Fruit fly (Drosophila melanogaster): Measurements from ENCODE around the gene gskt.

Gene gskt

DNA sequence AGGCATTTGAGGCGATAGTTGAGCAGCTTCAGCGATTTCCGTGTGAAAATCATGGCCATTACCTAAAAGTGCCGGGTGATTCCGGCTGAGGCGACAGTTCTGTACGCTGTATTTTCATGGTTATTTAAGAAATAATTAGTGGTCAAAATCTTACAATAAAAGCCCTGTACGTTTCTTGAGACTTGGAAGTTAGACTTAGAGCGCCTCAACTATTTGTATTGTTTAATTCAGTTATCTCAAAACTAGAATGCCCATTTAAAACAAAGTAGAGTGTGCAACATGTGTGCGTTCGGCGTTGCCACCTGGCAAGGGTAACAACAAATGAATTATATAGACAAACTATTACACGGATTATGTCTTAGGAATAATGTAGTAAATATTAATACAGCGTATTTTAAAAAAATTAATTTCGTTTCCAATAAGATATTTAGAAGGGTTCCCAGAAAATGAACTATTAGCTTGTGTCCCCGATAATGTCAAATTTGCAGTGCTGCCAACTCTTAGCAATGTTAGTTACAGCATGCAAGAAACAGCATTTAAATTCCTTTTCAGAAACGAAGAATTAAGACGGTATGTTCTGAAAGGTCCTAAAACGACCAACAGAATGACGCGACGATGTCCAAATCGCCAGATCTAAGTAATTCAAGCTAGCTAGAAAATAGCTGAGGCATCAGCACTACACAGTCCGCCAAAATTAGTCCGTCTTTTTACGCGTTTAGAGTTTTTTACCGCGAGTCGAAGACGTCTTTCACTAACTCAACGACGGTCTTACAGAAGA lies 32.5 kb downstream of the gskt start, which contains the start of gene Gprk2 (continued):
- TF ChIP-seq klu (GFP tag; IDR thresholded peaks at IDR 0.05) (peak; percentile 99), disco-r (GFP tag; optimal IDR thresholded peaks at IDR 0.05) (peak; percentile 100), grn (GFP tag; optimal IDR thresholded peaks at IDR 0.05) (peak; percentile 97), Chrac-16 (GFP tag; optimal IDR thresholded peaks at IDR 0.05) (peak; percentile 100), vvl (GFP tag; IDR thresholded peaks at IDR 0.05) (peak; percentile 100), CoRest (tag; optimal IDR thresholded peaks at IDR 0.05) (peak; percentile 100), slbo (GFP tag; IDR thresholded peaks at IDR 0.05) (peak; percentile 100), HLH4C (GFP tag; IDR thresholded peaks at IDR 0.05; ENCODE audit: partially characterized antibody) (no peak), pnt (GFP tag; optimal IDR thresholded peaks at IDR 0.05) (peak; percentile 100), CG13123 (GFP tag; optimal IDR thresholded peaks at IDR 0.05) (peak; percentile 99), CG18476 (GFP tag; optimal IDR thresholded peaks at IDR 0.05) (peak; percentile 100), Spps (tag; optimal IDR thresholded peaks at IDR 0.05) (peak; percentile 99), CG12104 (GFP tag; optimal IDR thresholded peaks at IDR 0.05) (peak; percentile 99), CG14965 (GFP tag; optimal IDR thresholded peaks at IDR 0.05; ENCODE audit: borderline replicate concordance) (peak; percentile 94), lbe (GFP tag; optimal IDR thresholded peaks at IDR 0.05) (peak; percentile 99), Mes4 (GFP tag; optimal IDR thresholded peaks at IDR 0.05) (peak; percentile 100), Med (GFP tag) (peak; percentile 100), CkIIα-i1 (GFP tag; IDR thresholded peaks at IDR 0.05) (peak; percentile 99), Fer2 (tag; optimal IDR thresholded peaks at IDR 0.05) (peak; percentile 99), fd102C (GFP tag; optimal IDR thresholded peaks at IDR 0.05) (peak; percentile 95), CG4424 (GFP tag; optimal IDR thresholded peaks at IDR 0.05) (peak; percentile 100), jing (GFP tag; optimal IDR thresholded peaks at IDR 0.05) (peak; percentile 100), Sox100B (GFP tag; optimal IDR thresholded peaks at IDR 0.05) (peak; percentile 99), repo (GFP tag; optimal IDR thresholded peaks at IDR 0.05) (peak; percentile 100), CG9215 (GFP tag; IDR thresholded peaks at IDR 0.05) (peak; percentile 99), CG1832 (GFP tag; optimal IDR thresholded peaks at IDR 0.05) (no peak), inv (GFP tag; IDR thresholded peaks at IDR 0.05; ENCODE audit: partially characterized antibody) (peak; percentile 22; the same call in 1 of the 2 replicates), grau (tag; optimal IDR thresholded peaks at IDR 0.05) (peak; percentile 100), CG15073 (GFP tag; optimal IDR thresholded peaks at IDR 0.05) (peak; percentile 95), Poxn (GFP tag; IDR thresholded peaks at IDR 0.05) (peak; percentile 99), z (GFP tag; IDR thresholded peaks at IDR 0.05) (peak; percentile 86), CG10209 (GFP tag; optimal IDR thresholded peaks at IDR 0.05) (peak; percentile 100), CG9876 (GFP tag; optimal IDR thresholded peaks at IDR 0.05) (peak; percentile 99), CG34422 (GFP tag; IDR thresholded peaks at IDR 0.05) (peak; percentile 100), Stat92E (GFP tag; optimal IDR thresholded peaks at IDR 0.05) (peak in 1 of 3 experiments; percentile 98), Adf1 (GFP tag; IDR thresholded peaks at IDR 0.05) (peak; percentile 95), NK7.1 (GFP tag; optimal IDR thresholded peaks at IDR 0.05) (peak; percentile 100), Ssrp (tag; optimal IDR thresholded peaks at IDR 0.05) (peak; percentile 100), ERR (GFP tag; optimal IDR thresholded peaks at IDR 0.05) (peak; percentile 99), vfl (GFP tag; optimal IDR thresholded peaks at IDR 0.05) (peak; percentile 100), danr (GFP tag; IDR thresholded peaks at IDR 0.05) (peak; percentile 100), Gsc (GFP tag; IDR thresholded peaks at IDR 0.05) (peak; percentile 99), rib (GFP tag; IDR thresholded peaks at IDR 0.05) (peak; percentile 100), caup (GFP tag; optimal IDR thresholded peaks at IDR 0.05; ENCODE audit: severe bottlenecking) (peak; percentile 100), Hr51 (GFP tag; optimal IDR thresholded peaks at IDR 0.05) (peak; percentile 100), CG1233 (GFP tag; optimal IDR thresholded peaks at IDR 0.05) (peak; percentile 99), kay (GFP tag; optimal IDR thresholded peaks at IDR 0.05) (peak; percentile 99), CG7987 (GFP tag; optimal IDR thresholded peaks at IDR 0.05) (peak; percentile 99), sna (GFP tag; IDR thresholded peaks at IDR 0.05; ENCODE audit: partially characterized antibody) (no peak)
